Fruit fly (Drosophila melanogaster) whole organism, prepupa: ENCODE measurements around the gene CARPB.

Experiments used
- Blimp-1 ChIP-seq: fragments of 200-800 bp; sonication (Bioruptor generic); optimal IDR thresholded peaks from 3 replicates; lab custom pipeline; 2017; ENCODE audit warnings: missing biosample characterization, missing genetic modification characterization, mild to moderate bottlenecking, moderate library complexity, missing genetic modification reagents
- CG10631 ChIP-seq: fragments of 200-800 bp; sonication (Bioruptor generic); optimal IDR thresholded peaks from 2 replicates; lab custom pipeline; 2016; ENCODE audit warnings: missing biosample characterization, missing genetic modification characterization
- CG10669 ChIP-seq: fragments of 200-800 bp; sonication (Bioruptor generic); optimal IDR thresholded peaks from 3 replicates; lab custom pipeline; 2018; ENCODE audit warnings: missing biosample characterization, mild to moderate bottlenecking, missing genetic modification characterization, moderate library complexity
- CG11294 ChIP-seq: fragments of 200-800 bp; sonication (Bioruptor generic); IDR thresholded peaks from 2 replicates; pipeline ENCODE4 v1.3.6; 2022; ENCODE audit warnings: missing biosample characterization, missing genetic modification characterization
- CG11902 ChIP-seq: fragments of 200-800 bp; sonication (Bioruptor generic); optimal IDR thresholded peaks from 3 replicates; lab custom pipeline; 2016; ENCODE audit warnings: missing biosample characterization, missing genetic modification characterization
- CG15336 ChIP-seq: fragments of 200-800 bp; sonication (Bioruptor generic); IDR thresholded peaks from 2 replicates; pipeline ENCODE4 v1.3.6; 2022; ENCODE audit warnings: missing biosample characterization, missing genetic modification characterization
- CG1621 ChIP-seq: fragments of 200-800 bp; sonication (Bioruptor generic); optimal IDR thresholded peaks from 3 replicates; lab custom pipeline; 2018; ENCODE audit warnings: missing biosample characterization, mild to moderate bottlenecking, missing genetic modification characterization
- CG3032 ChIP-seq: fragments of 200-800 bp; optimal IDR thresholded peaks from 2 replicates; lab custom pipeline; 2019; ENCODE audit warnings: missing biosample characterization, mild to moderate bottlenecking, missing genetic modification characterization, moderate library complexity
- CG31627 ChIP-seq: fragments of 200-800 bp; sonication (Bioruptor generic); optimal IDR thresholded peaks from 3 replicates; lab custom pipeline; 2016; ENCODE audit warnings: missing biosample characterization, missing genetic modification characterization
- CG32006 ChIP-seq: fragments of 200-800 bp; sonication (Bioruptor generic); optimal IDR thresholded peaks from 3 replicates; lab custom pipeline; 2017; ENCODE audit warnings: missing biosample characterization, mild to moderate bottlenecking, missing genetic modification characterization
- CG34406 ChIP-seq: fragments of 200-800 bp; sonication (Bioruptor generic); optimal IDR thresholded peaks from 3 replicates; lab custom pipeline; 2016; ENCODE audit warnings: missing biosample characterization, missing genetic modification characterization
- CG3919 ChIP-seq: fragments of 200-800 bp; sonication (Bioruptor generic); optimal IDR thresholded peaks from 3 replicates; lab custom pipeline; 2016; ENCODE audit warnings: missing biosample characterization, missing genetic modification characterization
- CG4318 ChIP-seq: fragments of 200-800 bp; sonication (Bioruptor generic); optimal IDR thresholded peaks from 3 replicates; lab custom pipeline; 2017; ENCODE audit warnings: missing biosample characterization, mild to moderate bottlenecking, missing genetic modification characterization
- CG6163 ChIP-seq: fragments of 200-800 bp; sonication (Bioruptor generic); IDR thresholded peaks from 3 replicates; pipeline ENCODE4 v1.3.6; 2022; ENCODE audit warnings: missing biosample characterization, missing genetic modification characterization
- CG6792 ChIP-seq: fragments of 200-800 bp; sonication (Bioruptor generic); optimal IDR thresholded peaks from 3 replicates; lab custom pipeline; 2016; ENCODE audit warnings: missing biosample characterization, missing genetic modification characterization
- CG6808 ChIP-seq: fragments of 200-800 bp; sonication (Bioruptor generic); optimal IDR thresholded peaks from 3 replicates; lab custom pipeline; 2017; ENCODE audit warnings: missing biosample characterization, missing genetic modification characterization, mild to moderate bottlenecking, moderate library complexity, missing genetic modification reagents
- CG6854 ChIP-seq: fragments of 200-800 bp; sonication (Bioruptor generic); optimal IDR thresholded peaks from 2 replicates; lab custom pipeline; 2017; ENCODE audit warnings: missing biosample characterization, mild to moderate bottlenecking, missing genetic modification characterization
- CG8119 ChIP-seq: fragments of 200-800 bp; sonication (Bioruptor generic); IDR thresholded peaks from 3 replicates; pipeline ENCODE4 v1.3.6; 2022; ENCODE audit warnings: missing biosample characterization, missing genetic modification characterization
- CG8319 ChIP-seq: fragments of 200-800 bp; sonication (Bioruptor generic); optimal IDR thresholded peaks from 3 replicates; lab custom pipeline; 2016; ENCODE audit warnings: missing biosample characterization, missing genetic modification characterization
- CG8632 ChIP-seq: fragments of 200-800 bp; sonication (Bioruptor generic); optimal IDR thresholded peaks from 3 replicates; lab custom pipeline; 2016; ENCODE audit warnings: missing biosample characterization, missing genetic modification characterization
- CG9139 ChIP-seq: fragments of 200-800 bp; sonication (Bioruptor generic); optimal IDR thresholded peaks from 3 replicates; lab custom pipeline; 2017; ENCODE audit warnings: missing biosample characterization, mild to moderate bottlenecking, missing genetic modification characterization
- Eip75B ChIP-seq: fragments of 200-800 bp; sonication (Bioruptor generic); optimal IDR thresholded peaks from 3 replicates; lab custom pipeline; 2016; ENCODE audit warnings: missing biosample characterization, missing genetic modification characterization
- Eip78C ChIP-seq: fragments of 200-800 bp; sonication (Bioruptor generic); peaks from one replicate; lab custom pipeline; 2016; ENCODE audit warnings: missing biosample characterization, missing genetic modification characterization
- Eip93F ChIP-seq: fragments of 200-800 bp; sonication (Bioruptor generic); optimal IDR thresholded peaks from 2 replicates; lab custom pipeline; 2016; ENCODE audit warnings: missing biosample characterization, mild to moderate bottlenecking, missing genetic modification characterization
- Gug ChIP-seq: fragments of 200-800 bp; sonication (Bioruptor generic); IDR thresholded peaks from 2 replicates; pipeline ENCODE4 v1.3.6; 2022; ENCODE audit warnings: missing biosample characterization, missing genetic modification characterization
- Hr38 ChIP-seq: sonication (Bioruptor generic); optimal IDR thresholded peaks from 2 replicates; lab custom pipeline; 2016; ENCODE audit warnings: missing biosample characterization, missing genetic modification characterization
- Hr39 ChIP-seq: fragments of 200-800 bp; sonication (Bioruptor generic); optimal IDR thresholded peaks from 2 replicates; lab custom pipeline; 2016; ENCODE audit warnings: missing biosample characterization, missing genetic modification characterization
- Lpt ChIP-seq: fragments of 200-800 bp; sonication (Bioruptor generic); optimal IDR thresholded peaks from 3 replicates; lab custom pipeline; 2016; ENCODE audit warnings: missing biosample characterization, missing genetic modification characterization
- Met ChIP-seq: fragments of 200-800 bp; sonication (Bioruptor generic); optimal IDR thresholded peaks from 3 replicates; lab custom pipeline; 2016; ENCODE audit warnings: missing biosample characterization, missing genetic modification characterization
- OdsH ChIP-seq: fragments of 200-800 bp; sonication (Bioruptor generic); optimal IDR thresholded peaks from 3 replicates; lab custom pipeline; 2016; ENCODE audit warnings: missing biosample characterization, missing genetic modification characterization
- Sox102F ChIP-seq: fragments of 200-800 bp; sonication (Bioruptor generic); optimal IDR thresholded peaks from 2 replicates; lab custom pipeline; 2016; ENCODE audit warnings: missing biosample characterization, mild to moderate bottlenecking, missing genetic modification characterization
- Sox15 ChIP-seq: fragments of 200-800 bp; sonication (Bioruptor generic); optimal IDR thresholded peaks from 3 replicates; lab custom pipeline; 2016; ENCODE audit warnings: missing biosample characterization, missing genetic modification characterization
- achi ChIP-seq: fragments of 200-800 bp; sonication (Bioruptor generic); optimal IDR thresholded peaks from 3 replicates; lab custom pipeline; 2016; ENCODE audit warnings: missing biosample characterization, missing genetic modification characterization
- acj6 ChIP-seq: fragments of 200-800 bp; sonication (Bioruptor generic); optimal IDR thresholded peaks from 3 replicates; lab custom pipeline; 2016; ENCODE audit warnings: missing biosample characterization, missing genetic modification characterization
- cyc ChIP-seq: fragments of 200-800 bp; sonication (Bioruptor generic); optimal IDR thresholded peaks from 3 replicates; lab custom pipeline; 2016; ENCODE audit warnings: missing biosample characterization, missing genetic modification characterization
- dac ChIP-seq: fragments of 200-800 bp; sonication (Bioruptor generic); optimal IDR thresholded peaks from 2 replicates; lab custom pipeline; 2017; ENCODE audit warnings: missing biosample characterization, mild to moderate bottlenecking, missing genetic modification characterization
- dsx ChIP-seq: fragments of 200-800 bp; optimal IDR thresholded peaks from 3 replicates; lab custom pipeline; 2019; ENCODE audit warnings: missing biosample characterization, mild to moderate bottlenecking, missing genetic modification characterization, moderate library complexity; ENCODE audit not compliant: poor library complexity, severe bottlenecking
- eg ChIP-seq: fragments of 200-800 bp; sonication (Bioruptor generic); IDR thresholded peaks from 3 replicates; pipeline ENCODE4 v1.3.6; 2022; ENCODE audit warnings: missing biosample characterization, missing genetic modification characterization
- esn ChIP-seq: fragments of 200-800 bp; sonication (Bioruptor generic); optimal IDR thresholded peaks from 2 replicates; lab custom pipeline; 2016; ENCODE audit warnings: missing biosample characterization, mild to moderate bottlenecking, missing genetic modification characterization, moderate library complexity
- fd59A ChIP-seq: fragments of 200-800 bp; sonication (Bioruptor generic); optimal IDR thresholded peaks from 2 replicates; lab custom pipeline; 2017; ENCODE audit warnings: missing biosample characterization, mild to moderate bottlenecking, missing genetic modification characterization, missing genetic modification reagents
- fd85E ChIP-seq: fragments of 200-800 bp; sonication (Bioruptor generic); optimal IDR thresholded peaks from 3 replicates; lab custom pipeline; 2016; ENCODE audit warnings: missing biosample characterization, missing genetic modification characterization
- lz ChIP-seq: fragments of 200-800 bp; sonication (Bioruptor generic); optimal IDR thresholded peaks from 3 replicates; lab custom pipeline; 2016; ENCODE audit warnings: missing biosample characterization, missing genetic modification characterization
- net ChIP-seq: fragments of 200-800 bp; sonication (Bioruptor generic); optimal IDR thresholded peaks from 3 replicates; lab custom pipeline; 2016; ENCODE audit warnings: missing biosample characterization, missing genetic modification characterization
- pdm3 ChIP-seq: fragments of 200-800 bp; sonication (Bioruptor generic); optimal IDR thresholded peaks from 3 replicates; lab custom pipeline; 2016; ENCODE audit warnings: missing biosample characterization, missing genetic modification characterization
- salr ChIP-seq, 2 experiments: fragments of 200-800 bp; sonication (Bioruptor generic); optimal IDR thresholded peaks; 3 replicates each; lab custom pipeline; 2016 to 2018; ENCODE audit warnings: missing biosample characterization in 2 of 2, missing genetic modification characterization in 2 of 2, mild to moderate bottlenecking in 1 of 2
- svp ChIP-seq: fragments of 200-800 bp; sonication (Bioruptor generic); peaks from one replicate; lab custom pipeline; 2016; ENCODE audit warnings: missing biosample characterization, missing genetic modification characterization
- topi ChIP-seq: fragments of 200-800 bp; sonication (Bioruptor generic); optimal IDR thresholded peaks from 3 replicates; lab custom pipeline; 2016; ENCODE audit warnings: missing biosample characterization, missing genetic modification characterization
- vri ChIP-seq: fragments of 200-800 bp; sonication (Bioruptor generic); optimal IDR thresholded peaks from 3 replicates; lab custom pipeline; 2016; ENCODE audit warnings: missing biosample characterization, mild to moderate bottlenecking, missing genetic modification characterization

The CARPB gene

dm6 chrX:9778545-9778944 lies 4.5 kb upstream of the CARPB start, which contains the start of gene CG1354 (continued):
- peak; percentile 59 for TF ChIP-seq svp
- 0 out of 2 replicates have a peak, but pooled peaks have one; percentile 13 for TF ChIP-seq CG11294 (GFP tag; lab: Robert Waterston, UW)
- peak; percentile 62 for TF ChIP-seq Hr39 (GFP tag; lab: Kevin White, UChicago)
- peak; percentile 75 for TF ChIP-seq CG31627
- no peak for TF ChIP-seq Hr38 (GFP tag; lab: Kevin White, UChicago)
- TF ChIP-seq cyc (GFP tag; lab: Kevin White, UChicago) = peak; percentile 68
- TF ChIP-seq CG3032 = peak; percentile 39
- no peak for TF ChIP-seq CG6854 (GFP tag; lab: Kevin White, UChicago)
- TF ChIP-seq lz (GFP tag; lab: Kevin White, UChicago) = peak; percentile 67
- TF ChIP-seq Met (GFP tag; lab: Kevin White, UChicago) = peak; percentile 51
- TF ChIP-seq CG15336 (GFP tag; lab: Robert Waterston, UW) = no peak
- no peak for TF ChIP-seq Sox102F (GFP tag; lab: Kevin White, UChicago)
- TF ChIP-seq, all 60 proteins: peak for 27

DNA sequence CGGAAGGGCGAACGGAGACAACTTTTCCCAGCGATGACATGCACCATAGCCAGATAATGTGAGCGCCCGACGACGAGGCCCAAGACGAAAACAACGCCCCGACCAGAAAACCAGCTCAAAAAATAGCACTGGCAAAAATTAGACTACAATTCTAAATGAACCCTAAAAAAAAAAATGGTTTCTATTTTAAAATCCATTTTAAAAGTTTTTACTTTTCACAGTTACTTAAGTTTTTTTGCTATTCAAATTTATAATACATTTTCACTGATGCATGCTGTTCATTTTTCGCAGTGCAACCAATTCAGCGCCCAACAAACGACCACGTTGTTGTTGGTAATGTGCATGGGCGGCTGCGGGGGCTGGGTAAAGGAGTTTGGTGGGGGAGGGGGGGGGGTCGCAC lies 4.3 kb downstream of the CARPB start:
- TF ChIP-seq CG1621 (tag; lab: Kevin White, UChicago) (peak; percentile 21), Met (GFP tag; lab: Kevin White, UChicago) (no peak), cyc (GFP tag; lab: Kevin White, UChicago) (peak; percentile 43), lz (GFP tag; lab: Kevin White, UChicago) (peak; percentile 25), CG6163 (GFP tag; lab: Robert Waterston, UW) (peak; percentile 51; the same call in 2 of the 3 replicates), CG8319 (GFP tag; lab: Kevin White, UChicago) (no peak), topi (GFP tag; lab: Kevin White, UChicago) (peak; percentile 23), eg (GFP tag; lab: Robert Waterston, UW) (peak; percentile 75), CG11902 (GFP tag; lab: Kevin White, UChicago) (peak; percentile 22), OdsH (GFP tag; lab: Kevin White, UChicago) (peak; percentile 68), CG8632 (GFP tag; lab: Kevin White, UChicago) (peak; percentile 24), CG10631 (GFP tag; lab: Kevin White, UChicago) (peak; percentile 58), CG15336 (GFP tag; lab: Robert Waterston, UW) (peak; percentile 74), svp (no peak), CG32006 (peak; percentile 72), net (peak; percentile 49), CG34406 (GFP tag; lab: Kevin White, UChicago) (peak; percentile 43), Blimp-1 (GFP tag; lab: Kevin White, UChicago) (no peak), Eip93F (GFP tag; lab: Kevin White, UChicago) (no peak), CG3919 (GFP tag; lab: Kevin White, UChicago) (peak; percentile 57), CG6854 (GFP tag; lab: Kevin White, UChicago) (no peak), CG3032 (peak; percentile 59), pdm3 (GFP tag; lab: Kevin White, UChicago) (peak; percentile 60), Eip78C (peak; percentile 80), achi (GFP tag; lab: Kevin White, UChicago) (no peak), Hr39 (GFP tag; lab: Kevin White, UChicago) (peak; percentile 52), dsx (GFP tag; lab: Kevin White, UChicago) (no peak), Sox15 (GFP tag; lab: Kevin White, UChicago) (peak; percentile 10), CG10669 (GFP tag; lab: Kevin White, UChicago) (peak; percentile 36), Gug (GFP tag; lab: Robert Waterston, UW) (peak; percentile 67), vri (GFP tag; lab: Kevin White, UChicago) (no peak), esn (GFP tag; lab: Kevin White, UChicago) (peak; percentile 47), salr (GFP tag; optimal IDR thresholded peaks at IDR 0.05; lab: Kevin White, UChicago) (peak in 1 of 2 experiments; percentile 48), CG11294 (GFP tag; lab: Robert Waterston, UW) (peak; percentile 26; the same call in 1 of the 2 replicates), Lpt (GFP tag; lab: Kevin White, UChicago) (peak; percentile 23), CG6792 (GFP tag; lab: Kevin White, UChicago) (peak; percentile 60), fd59A (GFP tag; lab: Kevin White, UChicago) (peak; percentile 53), fd85E (GFP tag; lab: Kevin White, UChicago) (no peak), CG4318 (GFP tag; lab: Kevin White, UChicago) (peak; percentile 36), acj6 (GFP tag; lab: Kevin White, UChicago) (peak; percentile 64), CG9139 (GFP tag; lab: Kevin White, UChicago) (peak; percentile 19), CG8119 (GFP tag; lab: Robert Waterston, UW) (peak; percentile 78), CG6808 (GFP tag; lab: Kevin White, UChicago) (peak; percentile 2), dac (GFP tag; lab: Kevin White, UChicago) (no peak), Eip75B (GFP tag; lab: Kevin White, UChicago) (peak; percentile 31), Hr38 (GFP tag; lab: Kevin White, UChicago) (no peak)
